Worm (Caenorhabditis elegans): Measurements from ENCODE around the gene C06A6.2.

The C06A6.2 gene

DNA sequence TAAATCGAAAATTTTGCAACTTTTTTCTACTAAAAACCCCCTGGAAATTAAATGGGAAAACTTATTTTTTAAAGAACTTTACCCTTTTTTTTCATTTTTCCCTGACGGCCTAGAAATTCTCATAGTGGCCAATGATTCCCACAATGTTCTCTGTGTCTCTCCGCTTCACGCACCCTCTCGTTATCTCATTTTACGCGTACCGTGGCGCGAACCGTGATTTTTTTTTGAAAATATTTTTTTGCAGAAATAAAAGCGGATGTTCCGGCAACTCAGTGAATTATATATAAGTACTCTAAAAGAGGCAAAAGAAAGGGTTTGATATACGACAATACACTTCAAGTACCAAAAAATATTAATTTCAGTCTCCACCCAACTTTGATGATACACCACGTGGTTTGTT is at the start of gene C06A6.2:
Gene C06A6.2, plus strand, starts transcription at position 237 of the 400 bp plus-strand sequence.
- TF ChIP-seq pqm-1 (tag; optimal IDR thresholded peaks at IDR 0.05) (no peak), nfya-1 (tag; optimal IDR thresholded peaks at IDR 0.05; ENCODE audit: insufficient read depth) (peak; percentile 0)

DNA sequence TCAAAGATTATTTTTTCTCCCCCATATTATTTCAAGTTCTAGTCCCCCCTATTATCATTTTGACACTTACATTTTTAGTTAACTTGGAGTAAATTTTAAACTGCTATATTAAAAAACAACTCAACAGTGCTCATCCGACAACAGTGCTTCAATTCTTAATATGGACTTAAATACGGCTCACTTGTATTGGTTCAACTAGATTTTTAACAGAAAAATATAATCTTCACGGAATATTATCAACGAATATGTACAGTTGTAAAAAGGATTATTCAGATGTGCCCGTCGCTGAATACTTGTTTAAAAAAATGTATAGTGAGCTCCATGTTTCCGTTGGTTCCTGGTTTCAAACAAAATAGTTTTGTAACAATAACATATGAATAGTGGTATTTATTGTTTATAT is 46.1 kb upstream of the C06A6.2 start:
- no peak for TF ChIP-seq ceh-82 (tag; optimal IDR thresholded peaks at IDR 0.05)
- TF ChIP-seq mml-1 (tag; optimal IDR thresholded peaks at IDR 0.05) = no peak
- no peak for TF ChIP-seq nhr-25 (tag; optimal IDR thresholded peaks at IDR 0.05)
- no peak for TF ChIP-seq skn-1 (tag; optimal IDR thresholded peaks at IDR 0.05)
- no peak for TF ChIP-seq lsy-12 (tag; optimal IDR thresholded peaks at IDR 0.05)
- no peak for TF ChIP-seq pha-4 (tag; optimal IDR thresholded peaks at IDR 0.05)
- TF ChIP-seq ceh-28 (tag; optimal IDR thresholded peaks at IDR 0.05) = no peak
- no peak for TF ChIP-seq nhr-77 (tag; optimal IDR thresholded peaks at IDR 0.05)
- TF ChIP-seq nhr-11 (tag; optimal IDR thresholded peaks at IDR 0.05) = no peak
- TF ChIP-seq R02D3.7 (tag; optimal IDR thresholded peaks at IDR 0.05) = no peak

DNA sequence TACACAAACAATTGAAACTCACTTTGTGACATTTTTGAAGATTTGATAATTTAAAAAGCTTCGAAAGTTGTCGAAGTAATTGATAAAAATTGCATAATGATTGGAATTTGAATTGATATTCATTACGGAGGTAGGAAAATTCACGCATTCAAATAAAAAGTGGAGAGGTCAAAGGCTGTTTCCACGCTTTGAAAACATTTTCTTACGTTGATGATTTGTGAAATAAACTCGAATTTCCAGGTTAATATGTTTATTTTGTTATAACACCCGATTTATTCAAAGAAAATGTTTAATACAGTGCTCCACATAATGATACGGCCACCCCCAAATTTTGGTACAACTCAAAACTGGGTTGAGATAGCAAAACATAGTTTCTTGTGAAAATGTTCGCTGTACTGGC is 43.2 kb upstream of the C06A6.2 start, which contains the start of gene C33H5.16:
Gene C33H5.16, minus strand, starts transcription at position 101 of the 400 bp plus-strand sequence.
- TF ChIP-seq nhr-43 (tag; optimal IDR thresholded peaks at IDR 0.05; ENCODE audit: poor library complexity, severe bottlenecking) (no peak), nhr-237 (tag; optimal IDR thresholded peaks at IDR 0.05) (no peak), ceh-9 (tag; optimal IDR thresholded peaks at IDR 0.05) (no peak), elt-2 (tag; optimal IDR thresholded peaks at IDR 0.05) (no peak), ztf-11 (tag; optimal IDR thresholded peaks at IDR 0.05) (no peak), fkh-2 (tag; optimal IDR thresholded peaks at IDR 0.05) (no peak), ceh-16 (tag; optimal IDR thresholded peaks at IDR 0.05) (no peak), ztf-4 (tag; optimal IDR thresholded peaks at IDR 0.05) (no peak), nhr-23 (tag; optimal IDR thresholded peaks at IDR 0.05) (no peak), nhr-25 (tag; optimal IDR thresholded peaks at IDR 0.05) (no peak), nfya-1 (tag; optimal IDR thresholded peaks at IDR 0.05; ENCODE audit: insufficient read depth) (no peak), unc-39 (tag; optimal IDR thresholded peaks at IDR 0.05) (no peak), pqm-1 (tag; optimal IDR thresholded peaks at IDR 0.05) (no peak), lin-39 (tag; optimal IDR thresholded peaks at IDR 0.05) (no peak), nhr-28 (tag; optimal IDR thresholded peaks at IDR 0.05) (no peak), lsy-12 (tag; optimal IDR thresholded peaks at IDR 0.05) (no peak)

DNA sequence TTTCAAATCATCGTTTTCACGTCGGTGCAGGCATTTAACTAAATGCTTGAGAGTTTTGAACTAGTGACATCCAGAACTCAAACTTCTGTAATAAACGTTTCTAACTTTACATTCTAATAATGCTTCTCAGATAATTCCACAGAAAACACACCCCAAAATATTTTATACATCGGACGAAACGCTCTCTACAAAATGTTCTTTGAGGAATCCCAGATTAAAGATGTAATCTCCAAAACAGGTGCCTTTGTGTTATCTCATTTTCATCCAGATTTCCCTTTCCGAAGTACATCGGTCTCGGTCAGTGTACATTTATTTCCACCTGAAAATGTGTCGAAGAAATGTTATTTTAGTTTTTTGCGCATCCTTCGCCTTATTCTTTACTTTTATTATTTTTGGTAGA is 41.7 kb upstream of the C06A6.2 start, which contains the start of gene C33H5.2:
Gene C33H5.2, plus strand, starts transcription at position 301 of the 400 bp plus-strand sequence.
- TF ChIP-seq egl-27 (tag; optimal IDR thresholded peaks at IDR 0.05) = no peak
- TF ChIP-seq ama-1 (optimal IDR thresholded peaks at IDR 0.05) = no peak
- TF ChIP-seq pha-4 (tag; optimal IDR thresholded peaks at IDR 0.05) = no peak
- no peak for TF ChIP-seq egl-5 (tag; optimal IDR thresholded peaks at IDR 0.05)
- TF ChIP-seq ceh-16 (tag; optimal IDR thresholded peaks at IDR 0.05) = no peak
- TF ChIP-seq sea-2 (GFP tag; optimal IDR thresholded peaks at IDR 0.05) = no peak
- TF ChIP-seq nhr-77 (tag; optimal IDR thresholded peaks at IDR 0.05) = no peak
- no peak for TF ChIP-seq fos-1 (tag; optimal IDR thresholded peaks at IDR 0.05)

DNA sequence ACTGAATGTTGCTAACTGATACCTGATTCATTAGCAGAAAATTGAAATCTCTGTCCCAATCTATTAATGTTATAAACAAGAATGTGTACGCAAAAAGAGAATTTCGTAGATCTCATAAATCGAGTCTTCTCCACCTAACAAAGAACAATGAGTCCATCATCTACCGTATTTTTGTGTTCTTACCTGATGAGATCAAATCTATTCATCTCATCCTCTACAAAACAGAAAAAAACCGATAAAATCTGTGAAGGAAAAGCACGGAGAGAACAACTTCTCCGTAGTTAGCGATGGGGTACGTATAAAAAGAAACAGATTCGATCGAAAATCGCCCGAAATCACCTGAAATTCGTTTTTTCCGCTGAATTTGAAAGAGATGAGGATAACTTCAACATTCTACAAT is 37.8 kb upstream of the C06A6.2 start, which contains the start of gene C33H5.1:
Gene C33H5.1, plus strand, starts transcription at position 330 of the 400 bp plus-strand sequence.
- TF ChIP-seq elt-2 (tag; optimal IDR thresholded peaks at IDR 0.05) (no peak), hmg-11 (tag; optimal IDR thresholded peaks at IDR 0.05) (no peak), lsy-12 (tag; optimal IDR thresholded peaks at IDR 0.05) (no peak), tbx-2 (tag; optimal IDR thresholded peaks at IDR 0.05) (no peak), nhr-76 (tag; optimal IDR thresholded peaks at IDR 0.05) (no peak), eor-1 (tag; optimal IDR thresholded peaks at IDR 0.05) (no peak), elt-1 (tag; optimal IDR thresholded peaks at IDR 0.05) (peak; percentile 83), unc-62 (GFP tag; optimal IDR thresholded peaks at IDR 0.05) (no peak), nhr-77 (tag; optimal IDR thresholded peaks at IDR 0.05) (no peak)
